Fruit fly (Drosophila melanogaster): ENCODE data around the gene CG34298.

dm6 chr3R:29999495-29999894, at the start of gene CG34298:
- no peak for TF ChIP-seq gl (tag; optimal IDR thresholded peaks at IDR 0.05)
- no peak for TF ChIP-seq Pif1B (GFP tag; optimal IDR thresholded peaks at IDR 0.05)

Data from whole organism, pupa.